Worm (Caenorhabditis elegans): ENCODE results near the gene zip-8.
A peak's percentile ranks its signal among the peaks of the same experiment; 100 is the strongest.

The zip-8 gene

ce11 chrIII:6442305-6443125 lies 36.2 kb upstream of the zip-8 start, which contains the start of gene mel-32:
Gene mel-32 (minus strand): TSS chrIII:6443000.
- TF ChIP-seq ham-2 (GFP tag; optimal IDR thresholded peaks at IDR 0.05) (no peak), unc-120 (tag; optimal IDR thresholded peaks at IDR 0.05; ENCODE audit: poor library complexity, severe bottlenecking) (no peak), cnd-1 (tag; optimal IDR thresholded peaks at IDR 0.05) (no peak), ceh-39 (tag; optimal IDR thresholded peaks at IDR 0.05) (no peak), sptf-1 (tag; optimal IDR thresholded peaks at IDR 0.05) (no peak), zip-8 (tag; optimal IDR thresholded peaks at IDR 0.05) (no peak), nhr-28 (tag; optimal IDR thresholded peaks at IDR 0.05) (no peak), pha-4 (tag; optimal IDR thresholded peaks at IDR 0.05) (no peak)

ce11 chrIII:6444335-6444734 lies 34.4 kb upstream of the zip-8 start, which contains the start of gene C05D11.13:
Gene C05D11.13 (minus strand): TSS chrIII:6444586.
- TF ChIP-seq sptf-1 (tag; optimal IDR thresholded peaks at IDR 0.05) (no peak), lin-13 (tag; optimal IDR thresholded peaks at IDR 0.05) (no peak), snpc-4 (tag; optimal IDR thresholded peaks at IDR 0.05) (no peak), sem-2 (GFP tag; optimal IDR thresholded peaks at IDR 0.05) (no peak), nhr-12 (tag; optimal IDR thresholded peaks at IDR 0.05) (no peak), lsy-2 (tag; optimal IDR thresholded peaks at IDR 0.05) (peak; percentile 43), unc-39 (tag; optimal IDR thresholded peaks at IDR 0.05) (no peak), ceh-83 (GFP tag; optimal IDR thresholded peaks at IDR 0.05) (no peak), ceh-39 (tag; optimal IDR thresholded peaks at IDR 0.05) (no peak), pha-4 (tag; optimal IDR thresholded peaks at IDR 0.05) (peak; percentile 68), unc-120 (tag; optimal IDR thresholded peaks at IDR 0.05; ENCODE audit: poor library complexity, severe bottlenecking) (peak; percentile 37), cnd-1 (tag; optimal IDR thresholded peaks at IDR 0.05) (no peak), M03D4.4 (tag; optimal IDR thresholded peaks at IDR 0.05) (peak; percentile 17), ceh-43 (GFP tag; optimal IDR thresholded peaks at IDR 0.05) (no peak), mls-2 (tag; optimal IDR thresholded peaks at IDR 0.05) (peak; percentile 3), ham-2 (GFP tag; optimal IDR thresholded peaks at IDR 0.05) (peak; percentile 10), elt-1 (tag; optimal IDR thresholded peaks at IDR 0.05; ENCODE audit: borderline replicate concordance, insufficient read depth) (no peak)

DNA sequence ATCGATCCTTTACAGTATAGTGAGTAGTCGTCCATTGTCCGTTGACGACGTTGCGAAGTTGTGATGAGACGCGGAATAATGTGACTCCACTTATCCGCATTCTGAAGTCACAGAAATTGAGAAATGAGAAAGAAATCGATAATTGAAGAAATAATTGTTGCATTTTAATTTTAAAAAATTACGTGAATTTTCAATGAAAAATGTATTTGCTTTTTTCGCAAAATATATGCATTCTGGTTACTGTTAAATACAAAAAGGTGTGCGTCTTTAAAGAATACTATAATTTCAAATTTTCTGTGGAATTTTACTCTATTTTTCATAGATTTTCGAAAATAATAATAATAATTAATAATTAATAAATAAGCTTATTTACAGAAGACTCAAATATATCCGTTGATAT lies 31.9 kb upstream of the zip-8 start, which contains the start of gene let-721:
Gene let-721 (minus strand): TSS at position 101 of the 400 bp plus-strand sequence.
- TF ChIP-seq unc-120 (tag; optimal IDR thresholded peaks at IDR 0.05; ENCODE audit: poor library complexity, severe bottlenecking) (no peak), unc-62 (GFP tag; optimal IDR thresholded peaks at IDR 0.05) (no peak), lin-13 (tag; optimal IDR thresholded peaks at IDR 0.05) (no peak), sem-2 (GFP tag; optimal IDR thresholded peaks at IDR 0.05) (no peak), sptf-1 (tag; optimal IDR thresholded peaks at IDR 0.05) (no peak), lsy-2 (tag; optimal IDR thresholded peaks at IDR 0.05) (no peak), flh-1 (GFP tag; optimal IDR thresholded peaks at IDR 0.05) (no peak)

DNA sequence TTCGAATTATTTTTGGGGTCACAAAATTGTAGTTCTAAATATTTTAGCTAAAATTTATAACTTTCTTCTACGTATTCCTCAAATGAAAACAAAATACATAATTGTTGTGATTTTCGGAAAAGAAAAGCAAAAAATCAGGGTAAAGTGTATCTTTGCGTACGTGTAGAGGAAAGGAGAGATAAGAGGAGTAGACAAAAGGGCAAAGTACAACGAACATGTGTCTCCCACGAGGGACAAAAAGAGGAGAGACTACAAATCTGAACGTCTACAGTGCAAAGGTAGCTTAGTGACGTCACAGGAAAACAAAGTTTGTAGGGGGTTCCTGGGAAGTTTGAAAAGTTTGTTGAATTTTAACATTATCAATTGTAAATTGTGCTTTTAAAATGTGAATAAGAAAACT lies 31.2 kb upstream of the zip-8 start:
- TF ChIP-seq zip-8 (tag; optimal IDR thresholded peaks at IDR 0.05): peak; percentile 27
- TF ChIP-seq nhr-237 (tag; optimal IDR thresholded peaks at IDR 0.05): peak; percentile 10
- TF ChIP-seq ztf-11 (tag; optimal IDR thresholded peaks at IDR 0.05): no peak
- peak; percentile 75 for TF ChIP-seq hlh-1 (tag; optimal IDR thresholded peaks at IDR 0.05)
- no peak for TF ChIP-seq ceh-43 (GFP tag; optimal IDR thresholded peaks at IDR 0.05)

ce11 chrIII:6449854-6450253 lies 28.9 kb upstream of the zip-8 start:
- no peak for TF ChIP-seq elt-3 (tag; optimal IDR thresholded peaks at IDR 0.05)
- no peak for TF ChIP-seq snpc-4 (tag; optimal IDR thresholded peaks at IDR 0.05)
- TF ChIP-seq nhr-76 (tag; optimal IDR thresholded peaks at IDR 0.05): no peak
- no peak for TF ChIP-seq nhr-2 (tag; optimal IDR thresholded peaks at IDR 0.05)
- no peak for TF ChIP-seq ztf-11 (tag; optimal IDR thresholded peaks at IDR 0.05)
- no peak for TF ChIP-seq ceh-43 (GFP tag; optimal IDR thresholded peaks at IDR 0.05)
- no peak for TF ChIP-seq nhr-237 (tag; optimal IDR thresholded peaks at IDR 0.05)
- TF ChIP-seq ceh-83 (GFP tag; optimal IDR thresholded peaks at IDR 0.05): no peak
- TF ChIP-seq tbx-8 (GFP tag; optimal IDR thresholded peaks at IDR 0.05): no peak
- no peak for TF ChIP-seq elt-1 (tag; optimal IDR thresholded peaks at IDR 0.05; ENCODE audit: borderline replicate concordance, insufficient read depth)
- no peak for TF ChIP-seq ces-1 (GFP tag; optimal IDR thresholded peaks at IDR 0.05)
- no peak for TF ChIP-seq blmp-1 (tag; optimal IDR thresholded peaks at IDR 0.05)
- TF ChIP-seq hlh-1 (tag; optimal IDR thresholded peaks at IDR 0.05): no peak
- TF ChIP-seq pha-4 (tag; optimal IDR thresholded peaks at IDR 0.05): no peak
- no peak for TF ChIP-seq ceh-39 (tag; optimal IDR thresholded peaks at IDR 0.05)
- TF ChIP-seq flh-1 (GFP tag; optimal IDR thresholded peaks at IDR 0.05): no peak
- no peak for TF ChIP-seq nhr-12 (tag; optimal IDR thresholded peaks at IDR 0.05)

Data from whole organism, mixed stage, embryonic.